Worm (Caenorhabditis elegans): Measurements from ENCODE around the gene C33H5.16.

- TF ChIP-seq ama-1 (optimal IDR thresholded peaks at IDR 0.05): no peak
- no peak for TF ChIP-seq zag-1 (tag; optimal IDR thresholded peaks at IDR 0.05)
- TF ChIP-seq alr-1 (tag; optimal IDR thresholded peaks at IDR 0.05; ENCODE audit: borderline replicate concordance): no peak
- TF ChIP-seq dpl-1 (GFP tag; optimal IDR thresholded peaks at IDR 0.05): no peak
- no peak for TF ChIP-seq lin-13 (GFP tag; optimal IDR thresholded peaks at IDR 0.05)
- TF ChIP-seq nhr-47 (tag; optimal IDR thresholded peaks at IDR 0.05): no peak
Observed at ce11 chrIV:7783801-7784411, 19.2 kb downstream of the C33H5.16 start, which contains the start of gene tag-321.

All from whole organism, L1 larva.